Worm (Caenorhabditis elegans) whole organism, L1 larva: ENCODE measurements around the gene T04G9.6.

ENCODE experiments used
- ceh-82 ChIP-seq, 3 experiments: fragments of 150-350 bp in 1 of 3; sonication (generic microtip) in 2 of 3; optimal IDR thresholded peaks; 2 replicates each; lab custom pipeline; 2014 to 2017; ENCODE audit warnings: missing biosample characterization in 3 of 3, missing genetic modification characterization in 3 of 3
- ceh-90 ChIP-seq: sonication (generic microtip); optimal IDR thresholded peaks from 2 replicates; lab custom pipeline; 2016; ENCODE audit warnings: missing genetic modification characterization, missing compliant biosample characterization
- lin-39 ChIP-seq: fragments of 150-350 bp; optimal IDR thresholded peaks from 2 replicates; lab custom pipeline; 2014; ENCODE audit warnings: missing biosample characterization, missing genetic modification reagents, missing genetic modification characterization
- nhr-76 ChIP-seq: sonication (generic microtip); optimal IDR thresholded peaks from 2 replicates; lab custom pipeline; 2017; ENCODE audit warnings: missing biosample characterization, missing genetic modification characterization
- nhr-90 ChIP-seq: sonication (generic microtip); optimal IDR thresholded peaks from 2 replicates; lab custom pipeline; 2016; ENCODE audit warnings: mild to moderate bottlenecking, missing genetic modification characterization, missing compliant biosample characterization; ENCODE audit not compliant: poor library complexity
- pax-3 ChIP-seq: fragments of 200-800 bp; sonication (Bioruptor generic); optimal IDR thresholded peaks from 2 replicates; lab custom pipeline; 2018; ENCODE audit warnings: mild to moderate bottlenecking, missing genetic modification characterization, moderate library complexity, missing compliant biosample characterization
- pqm-1 ChIP-seq: sonication (generic microtip); optimal IDR thresholded peaks from 3 replicates; lab custom pipeline; 2017; ENCODE audit warnings: missing biosample characterization, missing genetic modification characterization
- rnt-1 ChIP-seq: sonication (generic microtip); optimal IDR thresholded peaks from 2 replicates; lab custom pipeline; 2016; ENCODE audit warnings: mild to moderate bottlenecking, missing genetic modification characterization, moderate library complexity, missing compliant biosample characterization
- sup-37 ChIP-seq: fragments of 200-800 bp; sonication (Bioruptor generic); optimal IDR thresholded peaks from 2 replicates; lab custom pipeline; 2018; ENCODE audit warnings: mild to moderate bottlenecking, missing genetic modification characterization, missing compliant biosample characterization
- tlp-1 ChIP-seq: fragments of 150-350 bp; optimal IDR thresholded peaks from 2 replicates; lab custom pipeline; 2014; ENCODE audit warnings: missing biosample characterization, missing genetic modification characterization
- unc-130 ChIP-seq: fragments of 150-350 bp; optimal IDR thresholded peaks from 2 replicates; lab custom pipeline; 2017; ENCODE audit warnings: missing biosample characterization, missing genetic modification characterization, inconsistent platforms
- unc-62 ChIP-seq: fragments of 150-350 bp; optimal IDR thresholded peaks from 2 replicates; lab custom pipeline; 2014; ENCODE audit warnings: missing biosample characterization, missing genetic modification reagents, missing genetic modification characterization
- zag-1 ChIP-seq: fragments of 150-350 bp; optimal IDR thresholded peaks from 2 replicates; lab custom pipeline; 2014; ENCODE audit warnings: missing biosample characterization, missing genetic modification characterization

DNA sequence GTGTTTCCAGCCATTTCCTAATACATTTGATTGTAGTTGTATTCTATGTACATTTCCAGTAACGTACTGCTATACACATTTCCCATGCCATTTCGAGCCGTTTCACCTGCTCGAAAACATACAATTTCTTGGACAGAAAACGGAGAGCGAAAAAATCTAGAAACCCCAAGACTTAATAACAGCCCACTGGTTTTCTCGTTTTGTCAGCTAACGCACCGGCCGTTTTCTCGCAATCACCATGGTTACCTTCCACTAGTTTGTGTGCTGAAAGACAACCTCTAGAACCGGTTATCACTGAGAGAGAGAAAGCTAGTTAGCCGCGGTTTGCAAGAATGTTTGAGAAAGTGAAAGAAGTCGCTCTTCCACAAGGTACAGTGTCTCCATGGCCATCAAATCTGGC lies 45.4 kb upstream of the T04G9.6 start:
- TF ChIP-seq pqm-1 (tag; lab: Kevin White, UChicago) (no peak), zag-1 (no peak), tlp-1 (no peak), unc-130 (tag; lab: Kevin White, UChicago) (no peak), pax-3 (tag; lab: Kevin White, UChicago) (no peak), rnt-1 (no peak), lin-39 (tag; lab: Kevin White, UChicago) (no peak), unc-62 (no peak), nhr-76 (no peak), nhr-90 (tag; lab: Kevin White, UChicago) (no peak), ceh-90 (tag; lab: Kevin White, UChicago) (no peak), ceh-82 (tag; optimal IDR thresholded peaks at IDR 0.05; lab: Kevin White, UChicago) (no peak), sup-37 (GFP tag; lab: Kevin White, UChicago) (no peak)
